Worm (Caenorhabditis elegans): Measurements from ENCODE around the gene wars-1.
A peak's percentile ranks its signal among the peaks of the same experiment; 100 is the strongest.

Gene wars-1

ce11 chrV:18870955-18871354 is 11.9 kb upstream of the wars-1 start:
- no peak for TF ChIP-seq pag-3 (tag; optimal IDR thresholded peaks at IDR 0.05; ENCODE audit: borderline replicate concordance, insufficient read depth)
- TF ChIP-seq elt-2 (tag; optimal IDR thresholded peaks at IDR 0.05): peak; percentile 3

- TF ChIP-seq swsn-7 (tag; optimal IDR thresholded peaks at IDR 0.05): peak; percentile 12
- TF ChIP-seq nhr-84 (tag; optimal IDR thresholded peaks at IDR 0.05): no peak
- TF ChIP-seq isw-1 (GFP tag; IDR thresholded peaks at IDR 0.05): no peak
- TF ChIP-seq unc-98 (GFP tag; IDR thresholded peaks at IDR 0.05): no peak
- no peak for TF ChIP-seq fkh-10 (GFP tag; optimal IDR thresholded peaks at IDR 0.05)
- no peak for TF ChIP-seq nhr-237 (tag; optimal IDR thresholded peaks at IDR 0.05)
- no peak for TF ChIP-seq ceh-8 (GFP tag; optimal IDR thresholded peaks at IDR 0.05)
- TF ChIP-seq nhr-71 (tag; optimal IDR thresholded peaks at IDR 0.05): peak; percentile 45
- TF ChIP-seq nhr-20 (tag; optimal IDR thresholded peaks at IDR 0.05): no peak
- TF ChIP-seq egl-27 (tag; optimal IDR thresholded peaks at IDR 0.05): no peak
- no peak for TF ChIP-seq hlh-4 (tag; optimal IDR thresholded peaks at IDR 0.05)
- peak; percentile 22 for TF ChIP-seq nhr-47 (tag; optimal IDR thresholded peaks at IDR 0.05)
- peak in 1 of 3 experiments; percentile 2 for TF ChIP-seq ceh-82 (tag; optimal IDR thresholded peaks at IDR 0.05)
- TF ChIP-seq zag-1 (tag; optimal IDR thresholded peaks at IDR 0.05): no peak
- TF ChIP-seq mep-1 (tag; optimal IDR thresholded peaks at IDR 0.05): peak; percentile 71
- TF ChIP-seq blmp-1 (tag; optimal IDR thresholded peaks at IDR 0.05): peak; percentile 61
- no peak for TF ChIP-seq ces-1 (GFP tag; optimal IDR thresholded peaks at IDR 0.05)
- no peak for TF ChIP-seq C34B4.2 (tag; optimal IDR thresholded peaks at IDR 0.05)
- TF ChIP-seq nhr-19 (GFP tag; conservative IDR thresholded peaks at IDR 0.05): no peak
- TF ChIP-seq ztf-11 (tag; optimal IDR thresholded peaks at IDR 0.05): no peak
- TF ChIP-seq snu-23 (GFP tag; optimal IDR thresholded peaks at IDR 0.05): peak; percentile 49
- no peak for TF ChIP-seq rnt-1 (tag; optimal IDR thresholded peaks at IDR 0.05)
- TF ChIP-seq dsc-1 (tag; optimal IDR thresholded peaks at IDR 0.05): no peak
- no peak for TF ChIP-seq aha-1 (tag; optimal IDR thresholded peaks at IDR 0.05)
- no peak for TF ChIP-seq hpl-2 (GFP tag; optimal IDR thresholded peaks at IDR 0.05)
- TF ChIP-seq ama-1 (optimal IDR thresholded peaks at IDR 0.05): no peak
- TF ChIP-seq lin-39 (tag; optimal IDR thresholded peaks at IDR 0.05): no peak
- no peak for TF ChIP-seq egl-13 (tag; optimal IDR thresholded peaks at IDR 0.05)
- no peak for TF ChIP-seq unc-62 (GFP tag; optimal IDR thresholded peaks at IDR 0.05)
- peak; percentile 26 to 53 (median 33) for TF ChIP-seq dpl-1 (GFP tag; optimal IDR thresholded peaks at IDR 0.05)
- no peak for TF ChIP-seq ceh-88 (GFP tag; IDR thresholded peaks at IDR 0.05)
- TF ChIP-seq ets-5 (GFP tag; IDR thresholded peaks at IDR 0.05): no peak
- no peak for TF ChIP-seq pag-3 (tag; optimal IDR thresholded peaks at IDR 0.05; ENCODE audit: borderline replicate concordance, insufficient read depth)
- TF ChIP-seq lir-3 (tag; optimal IDR thresholded peaks at IDR 0.05; ENCODE audit: poor library complexity): no peak
- TF ChIP-seq nhr-85 (tag): no peak
- TF ChIP-seq pqm-1 (tag; optimal IDR thresholded peaks at IDR 0.05): no peak
- TF ChIP-seq ztf-4 (tag; optimal IDR thresholded peaks at IDR 0.05): no peak
- TF ChIP-seq ceh-63 (GFP tag; optimal IDR thresholded peaks at IDR 0.05): no peak
- TF ChIP-seq unc-130 (tag; optimal IDR thresholded peaks at IDR 0.05): no peak
- TF ChIP-seq C16A3.4 (tag; optimal IDR thresholded peaks at IDR 0.05): no peak
- no peak for TF ChIP-seq lin-13 (GFP tag; optimal IDR thresholded peaks at IDR 0.05)
- TF ChIP-seq unc-86 (tag; optimal IDR thresholded peaks at IDR 0.05): no peak
- TF ChIP-seq fkh-4 (tag; optimal IDR thresholded peaks at IDR 0.05; ENCODE audit: borderline replicate concordance): no peak
- no peak for TF ChIP-seq nhr-77 (tag; optimal IDR thresholded peaks at IDR 0.05)
- TF ChIP-seq pax-3 (tag; optimal IDR thresholded peaks at IDR 0.05): no peak
- no peak for TF ChIP-seq Y116A8C.19 (tag; optimal IDR thresholded peaks at IDR 0.05; ENCODE audit: borderline replicate concordance)
- no peak for TF ChIP-seq unc-30 (tag; optimal IDR thresholded peaks at IDR 0.05)
- TF ChIP-seq aly-2 (tag; optimal IDR thresholded peaks at IDR 0.05): no peak
- no peak for TF ChIP-seq elt-2 (tag; optimal IDR thresholded peaks at IDR 0.05)
- TF ChIP-seq alr-1 (tag; optimal IDR thresholded peaks at IDR 0.05; ENCODE audit: borderline replicate concordance): no peak
- TF ChIP-seq lin-15B (tag; optimal IDR thresholded peaks at IDR 0.05): no peak
Measured at ce11 chrV:18868517-18868916, 9.5 kb upstream of the wars-1 start.

All from whole organism, L1 larva.